Worm (Caenorhabditis elegans) whole organism, young adult: ENCODE data around the gene flp-3.

Experiments used
- C06A6.2 ChIP-seq: fragments of 200-800 bp; sonication (Bioruptor generic); conservative IDR thresholded peaks from 2 replicates; pipeline ENCODE4 v1.3.6; 2022; ENCODE audit warnings: missing genetic modification characterization, missing compliant biosample characterization
- Y56A3A.18 ChIP-seq: fragments of 200-800 bp; sonication (Bioruptor generic); IDR thresholded peaks from 2 replicates; pipeline ENCODE4 v1.3.6; 2022; ENCODE audit warnings: missing genetic modification reagents, missing genetic modification characterization, missing compliant biosample characterization
- ama-1 ChIP-seq, 3 experiments: fragments of 150-350 bp in 1 of 3; sonication (generic microtip) in 2 of 3; optimal IDR thresholded peaks; 2 replicates each; lab custom pipeline; 2014 to 2018; ENCODE audit warnings: missing biosample characterization in 2 of 3, missing genetic modification characterization in 2 of 3, missing genetic modification reagents in 2 of 3
- athp-1 ChIP-seq: sonication (generic microtip); optimal IDR thresholded peaks from 2 replicates; lab custom pipeline; 2017; ENCODE audit warnings: mild to moderate bottlenecking, missing genetic modification characterization, missing compliant biosample characterization
- ceh-91 ChIP-seq: fragments of 200-800 bp; sonication (Bioruptor generic); IDR thresholded peaks from 2 replicates; pipeline ENCODE4 v1.3.6; 2022; ENCODE audit warnings: missing genetic modification reagents, missing genetic modification characterization, missing compliant biosample characterization
- die-1 ChIP-seq: sonication (generic microtip); optimal IDR thresholded peaks from 2 replicates; lab custom pipeline; 2016; ENCODE audit warnings: missing genotype, mild to moderate bottlenecking, missing genetic modification characterization, missing compliant biosample characterization
- gei-17 ChIP-seq: fragments of 200-800 bp; sonication (Bioruptor generic); optimal IDR thresholded peaks from 2 replicates; lab custom pipeline; 2018; ENCODE audit warnings: mild to moderate bottlenecking, missing genetic modification characterization, missing compliant biosample characterization
- snpc-1.3 ChIP-seq: sonication (generic microtip); optimal IDR thresholded peaks from 2 replicates; lab custom pipeline; 2017; ENCODE audit warnings: missing genetic modification characterization, mild to moderate bottlenecking, missing compliant biosample characterization, antibody characterized with exemption, moderate library complexity, missing genotype, missing genetic modification reagents; ENCODE audit not compliant: insufficient read depth
- tbp1 ChIP-seq: fragments of 200-800 bp; sonication (Bioruptor generic); optimal IDR thresholded peaks from 2 replicates; lab custom pipeline; 2018; ENCODE audit warnings: mild to moderate bottlenecking, missing genetic modification characterization, missing compliant biosample characterization
- ztf-6 ChIP-seq: fragments of 200-800 bp; sonication (Bioruptor generic); IDR thresholded peaks from 2 replicates; pipeline ENCODE4 v1.3.6; 2022; ENCODE audit warnings: missing genetic modification reagents, missing genetic modification characterization, missing compliant biosample characterization

DNA sequence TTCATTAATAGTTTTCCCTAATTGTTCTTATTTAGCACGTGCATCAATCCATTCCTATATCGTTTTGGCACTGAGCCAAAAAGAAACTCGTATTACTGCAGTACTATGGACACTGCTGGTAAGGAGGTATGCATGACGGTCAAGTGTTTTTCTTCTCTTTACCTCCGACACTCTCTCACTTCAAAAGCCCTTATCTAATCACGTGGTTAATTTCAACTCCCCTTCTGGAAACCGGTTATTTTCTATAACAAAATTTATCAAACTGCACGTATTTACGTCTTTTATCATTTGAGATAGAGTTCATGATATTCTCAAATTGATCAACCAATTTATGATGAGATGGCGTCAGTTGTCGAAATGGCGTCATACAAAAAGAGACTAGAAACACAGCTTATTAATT lies 41.1 kb downstream of the flp-3 start:
- TF ChIP-seq snpc-1.3 (tag; lab: Kevin White, UChicago) (no peak), ceh-91 (GFP tag; lab: Robert Waterston, UW) (no peak), die-1 (tag; lab: Kevin White, UChicago) (no peak), ztf-6 (GFP tag; lab: Robert Waterston, UW) (no peak), athp-1 (tag; lab: Kevin White, UChicago) (no peak), C06A6.2 (GFP tag; lab: Robert Waterston, UW) (peak; percentile 44; the same call in 1 of the 2 replicates), tbp1 (GFP tag; lab: Kevin White, UChicago) (no peak), Y56A3A.18 (GFP tag; lab: Robert Waterston, UW) (no peak), gei-17 (no peak), ama-1 (optimal IDR thresholded peaks at IDR 0.05; lab: Kevin White, UChicago) (no peak), ama-1 (GFP tag; optimal IDR thresholded peaks at IDR 0.05; lab: Kevin White, UChicago) (no peak)
